Worm (Caenorhabditis elegans): ENCODE results near the gene C06E2.1.

DNA sequence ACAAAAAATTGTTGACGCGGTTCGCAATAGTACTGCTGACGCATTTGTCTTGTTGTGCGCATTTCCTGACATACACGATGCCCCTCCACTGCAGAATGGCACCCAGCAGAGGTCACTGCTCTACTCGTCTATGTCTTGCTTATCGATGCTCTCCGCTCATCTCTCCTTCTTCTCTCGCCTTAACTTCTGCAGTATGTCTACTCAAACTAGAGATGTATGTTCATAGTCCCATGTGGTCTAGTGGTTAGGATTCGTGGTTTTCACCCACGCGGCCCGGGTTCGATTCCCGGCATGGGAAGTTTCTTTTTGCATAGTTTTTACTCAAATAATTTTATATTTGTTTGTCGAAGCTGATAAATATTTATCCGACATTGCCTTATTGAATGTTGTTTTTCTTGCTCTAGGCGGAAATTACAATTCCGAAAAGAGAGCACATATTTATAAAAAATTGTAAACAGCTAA lies 38.7 kb downstream of the C06E2.1 start, which contains the start of gene C28G1.2:
- TF ChIP-seq ztf-29 (GFP tag; IDR thresholded peaks at IDR 0.05) (peak; percentile 97), ztf-23 (GFP tag; IDR thresholded peaks at IDR 0.05) (peak; percentile 98), cog-1 (tag; optimal IDR thresholded peaks at IDR 0.05) (peak; percentile 93), ref-1 (GFP tag; conservative IDR thresholded peaks at IDR 0.05) (peak; percentile 96), flt-1 (GFP tag; IDR thresholded peaks at IDR 0.05) (peak; percentile 99), med-1 (GFP tag; optimal IDR thresholded peaks at IDR 0.05; ENCODE audit: insufficient read depth) (peak; percentile 86), T22C8.4 (GFP tag; IDR thresholded peaks at IDR 0.05) (peak; percentile 97), tab-1 (GFP tag; IDR thresholded peaks at IDR 0.05) (peak; percentile 98)

Data from whole organism, midembryonic.